Fruit fly (Drosophila melanogaster): ENCODE data around the gene CG6125.
A peak's percentile ranks its signal among the peaks of the same experiment; 100 is the strongest.

CG6125 gene

dm6 chr3R:15361490-15361889, 45.4 kb downstream of the CG6125 start, which contains the start of the genes Cog2 and Trax (continued):
- TF ChIP-seq chinmo (GFP tag; IDR thresholded peaks at IDR 0.05; ENCODE audit: partially characterized antibody) (peak; percentile 81; the same call in 3 of the 4 replicates), Vsx1 (GFP tag; optimal IDR thresholded peaks at IDR 0.05) (no peak), ATbp (GFP tag; optimal IDR thresholded peaks at IDR 0.05) (no peak), insv (GFP tag; optimal IDR thresholded peaks at IDR 0.05) (no peak), CG7556 (GFP tag; optimal IDR thresholded peaks at IDR 0.05) (no peak), Dbx (GFP tag; IDR thresholded peaks at IDR 0.05) (no peak), CrebB (tag; optimal IDR thresholded peaks at IDR 0.05) (no peak), CG7987 (GFP tag; optimal IDR thresholded peaks at IDR 0.05) (no peak), Stat92E (GFP tag; optimal IDR thresholded peaks at IDR 0.05) (no peak), D (optimal IDR thresholded peaks at IDR 0.05) (no peak), D (GFP tag; optimal IDR thresholded peaks at IDR 0.05) (no peak), Ssrp (tag; optimal IDR thresholded peaks at IDR 0.05) (no peak), caup (GFP tag; optimal IDR thresholded peaks at IDR 0.05; ENCODE audit: severe bottlenecking) (no peak), Sin3A (optimal IDR thresholded peaks at IDR 0.05) (peak; percentile 41), Drgx (GFP tag; IDR thresholded peaks at IDR 0.05) (no peak), zf30C (GFP tag; optimal IDR thresholded peaks at IDR 0.05) (no peak), CG32772 (GFP tag; IDR thresholded peaks at IDR 0.05) (no peak), mirr (GFP tag; optimal IDR thresholded peaks at IDR 0.05) (no peak), ato (GFP tag; IDR thresholded peaks at IDR 0.05; ENCODE audit: partially characterized antibody) (peak; percentile 70), sc (optimal IDR thresholded peaks at IDR 0.05) (no peak), sc (GFP tag; optimal IDR thresholded peaks at IDR 0.05) (no peak), CG10267 (tag; optimal IDR thresholded peaks at IDR 0.05) (peak; percentile 60), CG2116 (GFP tag; optimal IDR thresholded peaks at IDR 0.05) (peak; percentile 46), Awh (GFP tag; IDR thresholded peaks at IDR 0.05) (no peak), toy (GFP tag; IDR thresholded peaks at IDR 0.05) (no peak), prd (optimal IDR thresholded peaks at IDR 0.05) (no peak), prd (GFP tag; IDR thresholded peaks at IDR 0.05) (no peak), Bdp1 (GFP tag; optimal IDR thresholded peaks at IDR 0.05) (no peak), CG13287 (GFP tag; IDR thresholded peaks at IDR 0.05; ENCODE audit: partially characterized antibody) (peak; percentile 95), chif (GFP tag; optimal IDR thresholded peaks at IDR 0.05) (no peak), CG16813 (GFP tag; IDR thresholded peaks at IDR 0.05; ENCODE audit: partially characterized antibody) (peak; percentile 77), CG11504 (tag; optimal IDR thresholded peaks at IDR 0.05) (no peak), CG2712 (tag; optimal IDR thresholded peaks at IDR 0.05) (no peak), CG7963 (GFP tag; IDR thresholded peaks at IDR 0.05; ENCODE audit: partially characterized antibody) (peak; percentile 75), CG6272 (GFP tag; IDR thresholded peaks at IDR 0.05) (no peak), cad (GFP tag; optimal IDR thresholded peaks at IDR 0.05) (no peak), CG31365 (tag; optimal IDR thresholded peaks at IDR 0.05) (no peak), CG9215 (GFP tag; IDR thresholded peaks at IDR 0.05) (no peak), tin (GFP tag; optimal IDR thresholded peaks at IDR 0.05) (no peak), CG12071 (GFP tag; optimal IDR thresholded peaks at IDR 0.05) (no peak), vnd (GFP tag; IDR thresholded peaks at IDR 0.05; ENCODE audit: partially characterized antibody) (peak; percentile 82), maf-S (GFP tag; optimal IDR thresholded peaks at IDR 0.05) (no peak), CG7357 (GFP tag; IDR thresholded peaks at IDR 0.05) (no peak), cato (GFP tag; optimal IDR thresholded peaks at IDR 0.05; ENCODE audit: borderline replicate concordance) (no peak), tna (GFP tag; IDR thresholded peaks at IDR 0.05; ENCODE audit: partially characterized antibody) (peak; percentile 78), aop (GFP tag; IDR thresholded peaks at IDR 0.05) (no peak), psq (GFP tag; optimal IDR thresholded peaks at IDR 0.05) (no peak), CG12744 (GFP tag; optimal IDR thresholded peaks at IDR 0.05) (no peak), Med (GFP tag) (peak; percentile 73), br (optimal IDR thresholded peaks at IDR 0.05) (no peak), BEAF-32 (GFP tag; optimal IDR thresholded peaks at IDR 0.05) (peak; percentile 73), CG10321 (GFP tag; IDR thresholded peaks at IDR 0.05) (no peak)

All from whole organism, embryonic.